Fruit fly (Drosophila melanogaster) whole organism: Measurements from ENCODE around the gene Zip71B.

Experiments used
- CG8478 ChIP-seq: fragments of >200 bp; optimal IDR thresholded peaks from 2 replicates; lab custom pipeline; 2018; ENCODE audit warnings: inconsistent platforms
- psq ChIP-seq: fragments of >200 bp; optimal IDR thresholded peaks from 2 replicates; lab custom pipeline; 2017
- usp ChIP-seq: fragments of >200 bp; optimal IDR thresholded peaks from 2 replicates; lab custom pipeline; 2017; ENCODE audit warnings: missing biosample characterization, missing genetic modification characterization, mixed read lengths

DNA sequence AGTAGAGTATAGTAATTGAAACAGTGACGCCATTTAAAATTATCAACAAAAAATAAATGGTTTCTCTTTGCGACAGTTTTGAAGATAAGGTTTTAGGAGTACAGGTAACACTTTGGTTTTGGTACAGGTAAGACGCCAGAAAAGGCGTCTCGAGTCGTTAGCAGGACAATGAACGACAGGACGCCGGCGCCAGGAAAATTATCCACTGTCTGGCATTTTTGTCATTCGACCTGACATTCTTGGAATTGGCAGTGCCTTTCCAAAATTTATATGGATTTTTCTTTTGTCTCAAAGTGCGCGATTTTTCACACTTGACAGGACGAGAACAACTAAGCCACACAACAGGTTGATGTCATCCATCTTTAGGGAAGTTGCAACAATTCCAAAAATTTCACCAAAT, 27.2 kb upstream of the Zip71B start:
- TF ChIP-seq usp (GFP tag; lab: Kevin White, UChicago): no peak
- no peak for TF ChIP-seq psq (lab: Kevin White, UChicago)
- TF ChIP-seq CG8478 (lab: Kevin White, UChicago): no peak
